Worm (Caenorhabditis elegans) whole organism, L4/young adult: ENCODE data around the gene R13H7.2.

Source experiments
- W03F9.2 ChIP-seq: fragments of 150-350 bp; optimal IDR thresholded peaks from 2 replicates; lab custom pipeline; 2014; ENCODE audit warnings: missing biosample characterization, missing genetic modification characterization
- dao-5 ChIP-seq: sonication (generic microtip); optimal IDR thresholded peaks from 2 replicates; lab custom pipeline; 2016; ENCODE audit warnings: missing genotype, missing genetic modification characterization, moderate library complexity, missing compliant biosample characterization

DNA sequence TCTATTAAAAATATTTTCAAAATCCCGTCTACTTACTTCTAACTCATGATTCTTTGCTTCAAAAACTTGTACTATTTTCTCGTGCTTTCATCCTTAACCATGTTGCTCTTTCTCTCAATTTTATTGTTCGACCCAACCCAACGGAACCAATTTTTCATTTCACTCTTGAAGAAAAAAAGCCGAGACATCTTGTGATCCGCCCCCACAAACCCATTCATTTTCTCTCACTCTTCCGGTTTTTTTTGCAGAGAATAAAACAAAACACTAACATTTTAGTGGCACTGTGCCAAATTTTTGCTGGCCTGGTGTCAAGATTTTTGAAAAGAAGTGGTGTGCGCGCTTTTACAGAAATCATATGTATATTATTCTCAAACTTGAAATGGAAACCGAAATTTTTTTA, 22.4 kb downstream of the R13H7.2 start:
- TF ChIP-seq W03F9.2 (tag; lab: Kevin White, UChicago) = no peak
- no peak for TF ChIP-seq dao-5 (tag; lab: Kevin White, UChicago)
